Worm (Caenorhabditis elegans) whole organism, L2 larva: ENCODE data around the gene R02D5.7.

ENCODE experiments used
- ama-1 ChIP-seq: fragments of 150-350 bp; optimal IDR thresholded peaks from 2 replicates; lab custom pipeline; 2018; ENCODE audit warnings: inconsistent platforms
- blmp-1 ChIP-seq: sonication (generic microtip); optimal IDR thresholded peaks from 2 replicates; lab custom pipeline; 2017; ENCODE audit warnings: missing genetic modification characterization, mild to moderate bottlenecking, missing compliant biosample characterization, antibody characterized with exemption, moderate library complexity; ENCODE audit not compliant: insufficient read depth
- elt-1 ChIP-seq: fragments of 150-350 bp; optimal IDR thresholded peaks from 2 replicates; lab custom pipeline; 2014; ENCODE audit warnings: missing biosample characterization, missing genetic modification characterization
- fos-1 ChIP-seq: fragments of 150-350 bp; optimal IDR thresholded peaks from 2 replicates; lab custom pipeline; 2014; ENCODE audit warnings: missing biosample characterization, missing genetic modification characterization
- nhr-10 ChIP-seq: sonication (generic microtip); optimal IDR thresholded peaks from 2 replicates; lab custom pipeline; 2017; ENCODE audit warnings: missing biosample characterization, missing genetic modification characterization
- nhr-11 ChIP-seq: fragments of 150-350 bp; optimal IDR thresholded peaks from 2 replicates; lab custom pipeline; 2014; ENCODE audit warnings: missing biosample characterization, missing genetic modification characterization
- nhr-237 ChIP-seq: fragments of 150-350 bp; optimal IDR thresholded peaks from 2 replicates; lab custom pipeline; 2014; ENCODE audit warnings: missing biosample characterization, missing genetic modification characterization
- nhr-77 ChIP-seq: fragments of 150-350 bp; optimal IDR thresholded peaks from 2 replicates; lab custom pipeline; 2014; ENCODE audit warnings: missing biosample characterization, missing genetic modification characterization
- skn-1 ChIP-seq: sonication (generic microtip); optimal IDR thresholded peaks from 2 replicates; lab custom pipeline; 2017; ENCODE audit warnings: missing biosample characterization, missing genetic modification characterization

DNA sequence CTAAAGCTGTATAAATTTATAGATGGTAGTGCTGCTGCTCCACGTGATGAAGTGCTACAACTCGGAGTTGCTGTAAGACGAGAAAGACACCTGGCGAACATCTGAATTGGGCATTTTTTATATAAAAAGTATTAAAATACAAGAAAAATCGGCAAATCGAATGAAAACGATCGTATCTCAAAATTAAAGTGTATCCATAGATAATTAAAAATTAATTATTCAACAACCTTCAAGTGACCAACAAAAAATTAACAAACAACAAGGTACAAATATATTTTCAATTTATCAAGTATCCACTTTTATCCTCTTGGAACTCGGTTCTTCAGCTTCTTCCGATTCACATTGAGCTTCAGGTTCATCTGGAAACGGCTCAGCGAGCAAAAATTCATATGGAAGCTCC lies 38.0 kb upstream of the R02D5.7 start, which contains the start of gene R02D5.8:
- TF ChIP-seq nhr-11 (tag; lab: Kevin White, UChicago) (no peak), blmp-1 (no peak), skn-1 (tag; lab: Kevin White, UChicago) (no peak), elt-1 (tag; lab: Kevin White, UChicago) (no peak), nhr-77 (tag; lab: Kevin White, UChicago) (no peak), nhr-10 (tag; lab: Kevin White, UChicago) (no peak), ama-1 (lab: Kevin White, UChicago) (no peak), nhr-237 (tag; lab: Kevin White, UChicago) (no peak), fos-1 (tag; lab: Kevin White, UChicago) (no peak)
